Fruit fly (Drosophila melanogaster) Kc167 (cell line): Measurements from ENCODE around the gene mRpS6.

ENCODE experiments used
- Myc ChIP-seq: fragments of >200 bp; optimal IDR thresholded peaks from 2 replicates; lab custom pipeline; 2017; ENCODE audit warnings: missing external identifiers
- h ChIP-seq: fragments of >200 bp; optimal IDR thresholded peaks from 3 replicates; lab custom pipeline; 2018; ENCODE audit warnings: missing external identifiers
- insv ChIP-seq: fragments of >200 bp; optimal IDR thresholded peaks from 3 replicates; lab custom pipeline; 2018; ENCODE audit warnings: missing external identifiers
- psq ChIP-seq: fragments of >200 bp; optimal IDR thresholded peaks from 2 replicates; lab custom pipeline; 2017; ENCODE audit warnings: missing external identifiers
- ttk ChIP-seq: sonication (Bioruptor generic); optimal IDR thresholded peaks from 2 replicates; lab custom pipeline; 2017; ENCODE audit warnings: missing external identifiers

- TF ChIP-seq insv (lab: Kevin White, UChicago) (no peak), h (lab: Kevin White, UChicago) (no peak), Myc (lab: Kevin White, UChicago) (no peak), psq (lab: Kevin White, UChicago) (no peak), ttk (no peak)
Observed at dm6 chr3L:4367339-4367738, 3.0 kb downstream of the mRpS6 start, which contains the start of gene CG11342.
